Worm (Caenorhabditis elegans) whole organism, early embryonic: ENCODE data around the gene T26E4.9.

Experiments used
- B0310.2 ChIP-seq: sonication (generic microtip); optimal IDR thresholded peaks from 2 replicates; lab custom pipeline; 2016; ENCODE audit warnings: mild to moderate bottlenecking, missing genetic modification characterization, missing compliant biosample characterization
- F13C5.2 ChIP-seq: sonication (generic microtip); optimal IDR thresholded peaks from 2 replicates; lab custom pipeline; 2017; ENCODE audit warnings: mild to moderate bottlenecking, missing genetic modification characterization, inconsistent platforms, missing compliant biosample characterization
- aly-1 ChIP-seq: sonication (generic microtip); optimal IDR thresholded peaks from 2 replicates; lab custom pipeline; 2016; ENCODE audit warnings: missing genetic modification characterization, missing compliant biosample characterization
- ama-1 ChIP-seq: fragments of 150-350 bp; optimal IDR thresholded peaks from 2 replicates; lab custom pipeline; 2014
- ceh-13 ChIP-seq: fragments of 200-800 bp; sonication (Bioruptor generic); optimal IDR thresholded peaks from 2 replicates; lab custom pipeline; 2018; ENCODE audit warnings: mild to moderate bottlenecking, missing genetic modification characterization, missing compliant biosample characterization
- ets-7 ChIP-seq: sonication (generic microtip); optimal IDR thresholded peaks from 2 replicates; lab custom pipeline; 2016; ENCODE audit warnings: missing genotype, missing genetic modification characterization, missing compliant biosample characterization
- flt-1 ChIP-seq: fragments of 200-800 bp; sonication (Bioruptor generic); IDR thresholded peaks from 2 replicates; pipeline ENCODE4 v1.3.6; 2022; ENCODE audit warnings: missing genetic modification characterization, missing compliant biosample characterization
- hmbx-1 ChIP-seq: sonication (generic microtip); optimal IDR thresholded peaks from 2 replicates; lab custom pipeline; 2016; ENCODE audit warnings: mild to moderate bottlenecking, missing genetic modification characterization, missing compliant biosample characterization
- hnd-1 ChIP-seq: sonication (generic microtip); optimal IDR thresholded peaks from 2 replicates; lab custom pipeline; 2016; ENCODE audit warnings: missing genetic modification characterization, missing compliant biosample characterization
- pes-1 ChIP-seq: fragments of 200-800 bp; sonication (Bioruptor generic); IDR thresholded peaks from 2 replicates; pipeline ENCODE4 v1.3.6; 2022; ENCODE audit warnings: missing genetic modification reagents, missing genetic modification characterization, missing compliant biosample characterization
- scrt-1 ChIP-seq: fragments of 200-800 bp; sonication (Bioruptor generic); IDR thresholded peaks from 2 replicates; pipeline ENCODE4 v1.3.6; 2022; ENCODE audit warnings: missing genetic modification characterization, missing compliant biosample characterization
- sea-1 ChIP-seq: fragments of 200-800 bp; sonication (Bioruptor generic); conservative IDR thresholded peaks from 2 replicates; pipeline ENCODE4 v1.3.6; 2022; ENCODE audit warnings: missing genetic modification characterization, missing compliant biosample characterization
- tbx-11 ChIP-seq: fragments of 200-800 bp; sonication (Bioruptor generic); IDR thresholded peaks from 2 replicates; pipeline ENCODE4 v1.3.6; 2022; ENCODE audit warnings: missing genetic modification characterization, missing compliant biosample characterization
- tbx-37 ChIP-seq: fragments of 200-800 bp; sonication (Bioruptor generic); conservative IDR thresholded peaks from 2 replicates; pipeline ENCODE4 v1.3.6; 2022; ENCODE audit warnings: missing genetic modification reagents, missing genetic modification characterization, missing compliant biosample characterization

DNA sequence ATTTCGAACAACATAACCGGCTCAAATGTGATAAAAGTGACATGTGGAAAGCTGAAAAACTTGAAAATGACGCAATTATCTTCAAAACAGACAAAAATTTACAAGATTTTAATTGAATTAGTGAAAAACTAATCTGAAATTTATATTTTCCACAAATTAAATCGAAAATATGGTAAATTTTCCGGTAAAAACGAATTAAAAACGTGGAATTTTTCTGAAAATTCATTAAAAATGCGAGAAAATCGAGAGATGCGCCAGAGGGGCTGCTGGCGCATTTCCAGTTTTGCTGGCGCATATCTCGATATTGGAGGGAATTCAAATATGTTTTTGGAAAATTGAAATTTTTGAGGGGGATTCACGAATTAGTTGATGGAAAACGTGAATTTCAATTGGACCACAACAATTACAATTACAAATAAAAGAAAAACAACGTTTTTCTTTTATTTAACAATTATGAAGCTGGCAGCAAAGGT is 36.4 kb downstream of the T26E4.9 start, which contains the start of the genes haf-3 and F57A10.2:
- TF ChIP-seq ceh-13 = no peak
- no peak for TF ChIP-seq aly-1
- no peak for TF ChIP-seq tbx-37
- TF ChIP-seq sea-1 = no peak
- no peak for TF ChIP-seq scrt-1 (GFP tag; lab: Robert Waterston, UW)
- no peak for TF ChIP-seq B0310.2
- 0 out of 2 replicates have a peak, but pooled peaks have one; percentile 13 for TF ChIP-seq flt-1
- no peak for TF ChIP-seq ama-1 (lab: Kevin White, UChicago)
- TF ChIP-seq tbx-11 (GFP tag; lab: Robert Waterston, UW) = no peak
- TF ChIP-seq F13C5.2 (tag; lab: Kevin White, UChicago) = peak; percentile 66
- no peak for TF ChIP-seq pes-1 (GFP tag; lab: Robert Waterston, UW)
- TF ChIP-seq ets-7 (tag; lab: Kevin White, UChicago) = no peak
- TF ChIP-seq hnd-1 (tag; lab: Kevin White, UChicago) = no peak
- no peak for TF ChIP-seq hmbx-1 (tag; lab: Kevin White, UChicago)
